Worm (Caenorhabditis elegans) whole organism, L4/young adult: ENCODE measurements around the gene Y64H9A.2.

Experiments
- W03F9.2 ChIP-seq: fragments of 150-350 bp; optimal IDR thresholded peaks from 2 replicates; lab custom pipeline; 2014; ENCODE audit warnings: missing biosample characterization, missing genetic modification characterization
- dao-5 ChIP-seq: sonication (generic microtip); optimal IDR thresholded peaks from 2 replicates; lab custom pipeline; 2016; ENCODE audit warnings: missing genotype, missing genetic modification characterization, moderate library complexity, missing compliant biosample characterization

DNA sequence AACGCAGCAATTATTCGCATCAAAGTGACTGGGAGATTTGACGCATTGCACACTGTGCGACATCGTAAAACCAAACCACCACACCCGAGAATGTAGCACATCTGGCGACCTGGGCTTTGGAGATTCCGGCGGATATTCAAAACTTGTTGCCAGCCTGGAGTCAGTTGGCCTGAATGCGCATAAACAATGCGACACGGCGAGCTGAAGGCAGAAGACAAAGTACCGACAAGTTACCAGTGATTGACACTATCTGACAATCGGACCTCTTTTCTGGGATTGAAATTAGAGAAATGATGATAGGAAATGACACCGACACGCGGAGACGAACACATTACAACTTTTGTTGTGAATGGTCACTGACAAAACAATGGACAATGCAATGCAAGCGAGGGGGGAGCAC is 5.0 kb upstream of the Y64H9A.2 start:
- no peak for TF ChIP-seq W03F9.2 (tag; lab: Kevin White, UChicago)
- TF ChIP-seq dao-5 (tag; lab: Kevin White, UChicago): no peak
